Fruit fly (Drosophila melanogaster) whole organism, prepupa: ENCODE data around the gene eIF2beta.

ENCODE experiments used
- Blimp-1 ChIP-seq: fragments of 200-800 bp; sonication (Bioruptor generic); optimal IDR thresholded peaks from 3 replicates; lab custom pipeline; 2017; ENCODE audit warnings: missing biosample characterization, missing genetic modification characterization, mild to moderate bottlenecking, moderate library complexity, missing genetic modification reagents
- CG10669 ChIP-seq: fragments of 200-800 bp; sonication (Bioruptor generic); optimal IDR thresholded peaks from 3 replicates; lab custom pipeline; 2018; ENCODE audit warnings: missing biosample characterization, mild to moderate bottlenecking, missing genetic modification characterization, moderate library complexity
- CG11294 ChIP-seq: fragments of 200-800 bp; sonication (Bioruptor generic); IDR thresholded peaks from 2 replicates; pipeline ENCODE4 v1.3.6; 2022; ENCODE audit warnings: missing biosample characterization, missing genetic modification characterization
- CG11762 ChIP-seq: fragments of 200-800 bp; sonication (Bioruptor generic); optimal IDR thresholded peaks from 3 replicates; lab custom pipeline; 2016; ENCODE audit warnings: missing biosample characterization, missing genetic modification characterization; ENCODE audit not compliant: insufficient read depth
- CG11902 ChIP-seq: fragments of 200-800 bp; sonication (Bioruptor generic); optimal IDR thresholded peaks from 3 replicates; lab custom pipeline; 2016; ENCODE audit warnings: missing biosample characterization, missing genetic modification characterization
- CG15336 ChIP-seq: fragments of 200-800 bp; sonication (Bioruptor generic); IDR thresholded peaks from 2 replicates; pipeline ENCODE4 v1.3.6; 2022; ENCODE audit warnings: missing biosample characterization, missing genetic modification characterization
- CG1621 ChIP-seq: fragments of 200-800 bp; sonication (Bioruptor generic); optimal IDR thresholded peaks from 3 replicates; lab custom pipeline; 2018; ENCODE audit warnings: missing biosample characterization, mild to moderate bottlenecking, missing genetic modification characterization
- CG16779 ChIP-seq: fragments of 200-800 bp; sonication (Bioruptor generic); optimal IDR thresholded peaks from 3 replicates; lab custom pipeline; 2017; ENCODE audit warnings: missing biosample characterization, mild to moderate bottlenecking, missing genetic modification characterization
- CG3032 ChIP-seq: fragments of 200-800 bp; optimal IDR thresholded peaks from 2 replicates; lab custom pipeline; 2019; ENCODE audit warnings: missing biosample characterization, mild to moderate bottlenecking, missing genetic modification characterization, moderate library complexity
- CG31627 ChIP-seq: fragments of 200-800 bp; sonication (Bioruptor generic); optimal IDR thresholded peaks from 3 replicates; lab custom pipeline; 2016; ENCODE audit warnings: missing biosample characterization, missing genetic modification characterization
- CG32006 ChIP-seq: fragments of 200-800 bp; sonication (Bioruptor generic); optimal IDR thresholded peaks from 3 replicates; lab custom pipeline; 2017; ENCODE audit warnings: missing biosample characterization, mild to moderate bottlenecking, missing genetic modification characterization
- CG34406 ChIP-seq: fragments of 200-800 bp; sonication (Bioruptor generic); optimal IDR thresholded peaks from 3 replicates; lab custom pipeline; 2016; ENCODE audit warnings: missing biosample characterization, missing genetic modification characterization
- CG4318 ChIP-seq: fragments of 200-800 bp; sonication (Bioruptor generic); optimal IDR thresholded peaks from 3 replicates; lab custom pipeline; 2017; ENCODE audit warnings: missing biosample characterization, mild to moderate bottlenecking, missing genetic modification characterization
- CG6163 ChIP-seq: fragments of 200-800 bp; sonication (Bioruptor generic); IDR thresholded peaks from 3 replicates; pipeline ENCODE4 v1.3.6; 2022; ENCODE audit warnings: missing biosample characterization, missing genetic modification characterization
- CG6276 ChIP-seq: fragments of 200-800 bp; sonication (Bioruptor generic); optimal IDR thresholded peaks from 2 replicates; lab custom pipeline; 2017; ENCODE audit warnings: missing biosample characterization, mild to moderate bottlenecking, missing genetic modification characterization
- CG6854 ChIP-seq: fragments of 200-800 bp; sonication (Bioruptor generic); optimal IDR thresholded peaks from 2 replicates; lab custom pipeline; 2017; ENCODE audit warnings: missing biosample characterization, mild to moderate bottlenecking, missing genetic modification characterization
- CG8119 ChIP-seq: fragments of 200-800 bp; sonication (Bioruptor generic); IDR thresholded peaks from 3 replicates; pipeline ENCODE4 v1.3.6; 2022; ENCODE audit warnings: missing biosample characterization, missing genetic modification characterization
- CG8319 ChIP-seq: fragments of 200-800 bp; sonication (Bioruptor generic); optimal IDR thresholded peaks from 3 replicates; lab custom pipeline; 2016; ENCODE audit warnings: missing biosample characterization, missing genetic modification characterization
- CG9139 ChIP-seq: fragments of 200-800 bp; sonication (Bioruptor generic); optimal IDR thresholded peaks from 3 replicates; lab custom pipeline; 2017; ENCODE audit warnings: missing biosample characterization, mild to moderate bottlenecking, missing genetic modification characterization
- Eip75B ChIP-seq: fragments of 200-800 bp; sonication (Bioruptor generic); optimal IDR thresholded peaks from 3 replicates; lab custom pipeline; 2016; ENCODE audit warnings: missing biosample characterization, missing genetic modification characterization
- Eip78C ChIP-seq: fragments of 200-800 bp; sonication (Bioruptor generic); peaks from one replicate; lab custom pipeline; 2016; ENCODE audit warnings: missing biosample characterization, missing genetic modification characterization
- Ets21C ChIP-seq: fragments of 200-800 bp; sonication (Bioruptor generic); optimal IDR thresholded peaks from 3 replicates; lab custom pipeline; 2016; ENCODE audit warnings: missing biosample characterization, missing genetic modification characterization
- Ets96B ChIP-seq: fragments of 200-800 bp; optimal IDR thresholded peaks from 2 replicates; lab custom pipeline; 2019; ENCODE audit warnings: missing biosample characterization, mild to moderate bottlenecking, missing genetic modification characterization, moderate library complexity
- Gug ChIP-seq: fragments of 200-800 bp; sonication (Bioruptor generic); IDR thresholded peaks from 2 replicates; pipeline ENCODE4 v1.3.6; 2022; ENCODE audit warnings: missing biosample characterization, missing genetic modification characterization
- Hr38 ChIP-seq: sonication (Bioruptor generic); optimal IDR thresholded peaks from 2 replicates; lab custom pipeline; 2016; ENCODE audit warnings: missing biosample characterization, missing genetic modification characterization
- Hr39 ChIP-seq: fragments of 200-800 bp; sonication (Bioruptor generic); optimal IDR thresholded peaks from 2 replicates; lab custom pipeline; 2016; ENCODE audit warnings: missing biosample characterization, missing genetic modification characterization
- Hr4 ChIP-seq: fragments of 200-800 bp; sonication (Bioruptor generic); optimal IDR thresholded peaks from 3 replicates; lab custom pipeline; 2016; ENCODE audit warnings: missing biosample characterization, missing genetic modification characterization
- Lpt ChIP-seq: fragments of 200-800 bp; sonication (Bioruptor generic); optimal IDR thresholded peaks from 3 replicates; lab custom pipeline; 2016; ENCODE audit warnings: missing biosample characterization, missing genetic modification characterization
- OdsH ChIP-seq: fragments of 200-800 bp; sonication (Bioruptor generic); optimal IDR thresholded peaks from 3 replicates; lab custom pipeline; 2016; ENCODE audit warnings: missing biosample characterization, missing genetic modification characterization
- Smox ChIP-seq: fragments of 200-800 bp; sonication (Bioruptor generic); optimal IDR thresholded peaks from 3 replicates; lab custom pipeline; 2016; ENCODE audit warnings: missing biosample characterization, missing genetic modification characterization
- Sox102F ChIP-seq: fragments of 200-800 bp; sonication (Bioruptor generic); optimal IDR thresholded peaks from 2 replicates; lab custom pipeline; 2016; ENCODE audit warnings: missing biosample characterization, mild to moderate bottlenecking, missing genetic modification characterization
- Sox14 ChIP-seq: fragments of 200-800 bp; sonication (Bioruptor generic); optimal IDR thresholded peaks from 3 replicates; lab custom pipeline; 2016; ENCODE audit warnings: missing biosample characterization, missing genetic modification characterization
- Sox15 ChIP-seq: fragments of 200-800 bp; sonication (Bioruptor generic); optimal IDR thresholded peaks from 3 replicates; lab custom pipeline; 2016; ENCODE audit warnings: missing biosample characterization, missing genetic modification characterization
- achi ChIP-seq: fragments of 200-800 bp; sonication (Bioruptor generic); optimal IDR thresholded peaks from 3 replicates; lab custom pipeline; 2016; ENCODE audit warnings: missing biosample characterization, missing genetic modification characterization
- acj6 ChIP-seq: fragments of 200-800 bp; sonication (Bioruptor generic); optimal IDR thresholded peaks from 3 replicates; lab custom pipeline; 2016; ENCODE audit warnings: missing biosample characterization, missing genetic modification characterization
- cyc ChIP-seq: fragments of 200-800 bp; sonication (Bioruptor generic); optimal IDR thresholded peaks from 3 replicates; lab custom pipeline; 2016; ENCODE audit warnings: missing biosample characterization, missing genetic modification characterization
- dac ChIP-seq: fragments of 200-800 bp; sonication (Bioruptor generic); optimal IDR thresholded peaks from 2 replicates; lab custom pipeline; 2017; ENCODE audit warnings: missing biosample characterization, mild to moderate bottlenecking, missing genetic modification characterization
- dsx ChIP-seq: fragments of 200-800 bp; optimal IDR thresholded peaks from 3 replicates; lab custom pipeline; 2019; ENCODE audit warnings: missing biosample characterization, mild to moderate bottlenecking, missing genetic modification characterization, moderate library complexity; ENCODE audit not compliant: poor library complexity, severe bottlenecking
- esn ChIP-seq: fragments of 200-800 bp; sonication (Bioruptor generic); optimal IDR thresholded peaks from 2 replicates; lab custom pipeline; 2016; ENCODE audit warnings: missing biosample characterization, mild to moderate bottlenecking, missing genetic modification characterization, moderate library complexity
- fd85E ChIP-seq: fragments of 200-800 bp; sonication (Bioruptor generic); optimal IDR thresholded peaks from 3 replicates; lab custom pipeline; 2016; ENCODE audit warnings: missing biosample characterization, missing genetic modification characterization
- fkh ChIP-seq: fragments of 200-800 bp; sonication (Bioruptor generic); optimal IDR thresholded peaks from 3 replicates; lab custom pipeline; 2017; ENCODE audit warnings: missing biosample characterization, mild to moderate bottlenecking, missing genetic modification characterization, moderate library complexity
- lz ChIP-seq: fragments of 200-800 bp; sonication (Bioruptor generic); optimal IDR thresholded peaks from 3 replicates; lab custom pipeline; 2016; ENCODE audit warnings: missing biosample characterization, missing genetic modification characterization
- net ChIP-seq: fragments of 200-800 bp; sonication (Bioruptor generic); optimal IDR thresholded peaks from 3 replicates; lab custom pipeline; 2016; ENCODE audit warnings: missing biosample characterization, missing genetic modification characterization
- salr ChIP-seq, 2 experiments: fragments of 200-800 bp; sonication (Bioruptor generic); optimal IDR thresholded peaks; 3 replicates each; lab custom pipeline; 2016 to 2018; ENCODE audit warnings: missing biosample characterization in 2 of 2, missing genetic modification characterization in 2 of 2, mild to moderate bottlenecking in 1 of 2
- spab ChIP-seq: fragments of 200-800 bp; sonication (Bioruptor generic); optimal IDR thresholded peaks from 2 replicates; lab custom pipeline; 2017; ENCODE audit warnings: missing biosample characterization, mild to moderate bottlenecking, missing genetic modification characterization, missing genetic modification reagents
- svp ChIP-seq: fragments of 200-800 bp; sonication (Bioruptor generic); peaks from one replicate; lab custom pipeline; 2016; ENCODE audit warnings: missing biosample characterization, missing genetic modification characterization
- topi ChIP-seq: fragments of 200-800 bp; sonication (Bioruptor generic); optimal IDR thresholded peaks from 3 replicates; lab custom pipeline; 2016; ENCODE audit warnings: missing biosample characterization, missing genetic modification characterization
- vri ChIP-seq: fragments of 200-800 bp; sonication (Bioruptor generic); optimal IDR thresholded peaks from 3 replicates; lab custom pipeline; 2016; ENCODE audit warnings: missing biosample characterization, mild to moderate bottlenecking, missing genetic modification characterization

The eIF2beta gene

dm6 chr3L:12529431-12530007 lies 3.0 kb upstream of the eIF2beta start (continued):
- TF ChIP-seq CG15336, result peak; percentile 60
- no peak for TF ChIP-seq CG4318 (GFP tag; lab: Kevin White, UChicago)
- TF ChIP-seq CG8119 (GFP tag; lab: Robert Waterston, UW), result peak; percentile 71; the same call in 2 of the 3 replicates
- peak; percentile 76 for TF ChIP-seq CG6163 (GFP tag; lab: Robert Waterston, UW)
- peak; percentile 74 for TF ChIP-seq Sox14
- no peak for TF ChIP-seq CG9139
- TF ChIP-seq CG8319, result peak; percentile 21
- peak; percentile 72 for TF ChIP-seq OdsH (GFP tag; lab: Kevin White, UChicago)
- TF ChIP-seq dac (GFP tag; lab: Kevin White, UChicago), result peak; percentile 47
- TF ChIP-seq acj6, result peak; percentile 69
- peak; percentile 73 for TF ChIP-seq CG31627 (GFP tag; lab: Kevin White, UChicago)
- peak; percentile 74 for TF ChIP-seq Hr39 (GFP tag; lab: Kevin White, UChicago)
- TF ChIP-seq svp, result no peak
- TF ChIP-seq CG6854 (GFP tag; lab: Kevin White, UChicago), result peak; percentile 9
- TF ChIP-seq Ets96B, result peak; percentile 66
- no peak for TF ChIP-seq fkh (GFP tag; lab: Kevin White, UChicago)
- peak; percentile 40 for TF ChIP-seq Lpt (GFP tag; lab: Kevin White, UChicago)
- no peak for TF ChIP-seq Sox15 (GFP tag; lab: Kevin White, UChicago)
- TF ChIP-seq Ets21C (GFP tag; lab: Kevin White, UChicago), result peak; percentile 60
- peak; percentile 71 for TF ChIP-seq net (GFP tag; lab: Kevin White, UChicago)
- TF ChIP-seq Gug (GFP tag; lab: Robert Waterston, UW), result peak; percentile 51
- peak; percentile 79 for TF ChIP-seq esn (GFP tag; lab: Kevin White, UChicago)
- TF ChIP-seq CG34406, result peak; percentile 62
- no peak for TF ChIP-seq Hr38 (GFP tag; lab: Kevin White, UChicago)
- peak; percentile 62 for TF ChIP-seq Smox (GFP tag; lab: Kevin White, UChicago)
- no peak for TF ChIP-seq CG6276 (GFP tag; lab: Kevin White, UChicago)
- peak; percentile 18 for TF ChIP-seq CG11902 (GFP tag; lab: Kevin White, UChicago)
- peak; percentile 94 for TF ChIP-seq Eip78C (GFP tag; lab: Kevin White, UChicago)
- TF ChIP-seq CG16779 (tag; lab: Kevin White, UChicago), result peak; percentile 40
- TF ChIP-seq fd85E, result no peak
- TF ChIP-seq CG11762 (GFP tag; lab: Kevin White, UChicago), result peak; percentile 38

DNA sequence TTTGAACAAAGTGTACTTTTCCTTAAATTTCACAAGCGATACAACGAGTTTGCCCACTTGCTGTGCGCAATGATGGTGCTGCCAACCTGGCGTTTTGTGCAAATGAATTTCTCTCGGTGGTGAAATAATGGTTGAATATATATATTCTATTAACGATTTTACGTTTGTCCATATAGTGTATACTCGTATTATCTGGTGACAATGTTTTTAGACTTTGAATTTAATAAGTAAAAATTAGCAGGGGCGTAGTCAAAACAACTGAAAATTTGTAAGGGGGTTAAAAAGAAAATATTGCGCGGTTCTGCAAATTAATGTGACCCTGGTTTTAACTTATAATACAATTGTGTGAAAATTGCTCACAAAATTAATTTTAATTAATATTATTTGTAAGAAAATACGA lies 2.6 kb downstream of the eIF2beta start, which contains the start of the genes ver and Gcn5:
ver (plus strand) TSS at position 47 of the 400 bp plus-strand sequence.
Gcn5 (minus strand) TSS at position 74 of the 400 bp plus-strand sequence.
- TF ChIP-seq svp (peak; percentile 99), cyc (GFP tag; lab: Kevin White, UChicago) (peak; percentile 97), Sox14 (peak; percentile 98), vri (peak; percentile 98), CG11902 (GFP tag; lab: Kevin White, UChicago) (peak; percentile 92), achi (GFP tag; lab: Kevin White, UChicago) (peak; percentile 97), OdsH (GFP tag; lab: Kevin White, UChicago) (peak; percentile 98), acj6 (peak; percentile 98), CG3032 (tag; lab: Kevin White, UChicago) (peak; percentile 94), topi (peak; percentile 98), dsx (GFP tag; lab: Kevin White, UChicago) (peak; percentile 90), CG10669 (GFP tag; lab: Kevin White, UChicago) (peak; percentile 94), Hr4 (peak; percentile 97), net (GFP tag; lab: Kevin White, UChicago) (peak; percentile 97), CG6276 (GFP tag; lab: Kevin White, UChicago) (peak; percentile 96), spab (GFP tag; lab: Kevin White, UChicago) (peak; percentile 89), Sox102F (GFP tag; lab: Kevin White, UChicago) (peak; percentile 98), Eip78C (GFP tag; lab: Kevin White, UChicago) (peak; percentile 99), CG11294 (GFP tag; lab: Robert Waterston, UW) (peak; percentile 95), Blimp-1 (peak; percentile 90), Eip75B (GFP tag; lab: Kevin White, UChicago) (peak; percentile 96), CG31627 (GFP tag; lab: Kevin White, UChicago) (peak; percentile 97), CG32006 (GFP tag; lab: Kevin White, UChicago) (peak; percentile 97), Hr39 (GFP tag; lab: Kevin White, UChicago) (peak; percentile 97), esn (GFP tag; lab: Kevin White, UChicago) (peak; percentile 98), Ets21C (GFP tag; lab: Kevin White, UChicago) (peak; percentile 94), CG1621 (peak; percentile 88), CG9139 (peak; percentile 82), CG15336 (peak; percentile 97), salr (GFP tag; optimal IDR thresholded peaks at IDR 0.05; lab: Kevin White, UChicago) (peak; percentile 91 to 95), lz (GFP tag; lab: Kevin White, UChicago) (peak; percentile 98)
